Worm (Caenorhabditis elegans) whole organism, L2 larva: ENCODE data around the gene dnc-1.

ENCODE experiments used
- C34F6.9 ChIP-seq: fragments of 150-350 bp; optimal IDR thresholded peaks from 2 replicates; lab custom pipeline; 2014; ENCODE audit warnings: missing biosample characterization, missing genetic modification characterization
- F13H6.1 ChIP-seq: sonication (generic microtip); optimal IDR thresholded peaks from 2 replicates; lab custom pipeline; 2016; ENCODE audit warnings: missing genetic modification characterization, missing compliant biosample characterization
- egl-27 ChIP-seq: sonication (generic microtip); optimal IDR thresholded peaks from 3 replicates; lab custom pipeline; 2017; ENCODE audit warnings: missing biosample characterization, missing genetic modification reagents, missing genetic modification characterization
- fos-1 ChIP-seq: fragments of 150-350 bp; optimal IDR thresholded peaks from 2 replicates; lab custom pipeline; 2014; ENCODE audit warnings: missing biosample characterization, missing genetic modification characterization
- mdl-1 ChIP-seq, 2 experiments: fragments of 150-350 bp in 1 of 2; sonication (generic microtip) in 1 of 2; optimal IDR thresholded peaks; 2 replicates each; lab custom pipeline; 2017; ENCODE audit warnings: missing biosample characterization in 2 of 2, missing genetic modification characterization in 2 of 2
- nhr-10 ChIP-seq: sonication (generic microtip); optimal IDR thresholded peaks from 2 replicates; lab custom pipeline; 2017; ENCODE audit warnings: missing biosample characterization, missing genetic modification characterization
- snpc-4 ChIP-seq: fragments of 150-350 bp; optimal IDR thresholded peaks from 2 replicates; lab custom pipeline; 2014; ENCODE audit warnings: missing biosample characterization, missing genetic modification characterization
- unc-39 ChIP-seq: fragments of 150-350 bp; optimal IDR thresholded peaks from 2 replicates; lab custom pipeline; 2014; ENCODE audit warnings: missing biosample characterization, missing genetic modification characterization

- TF ChIP-seq C34F6.9: no peak
- TF ChIP-seq mdl-1 (tag; optimal IDR thresholded peaks at IDR 0.05; lab: Kevin White, UChicago): no peak
- no peak for TF ChIP-seq F13H6.1 (tag; lab: Kevin White, UChicago)
- no peak for TF ChIP-seq egl-27 (tag; lab: Kevin White, UChicago)
- no peak for TF ChIP-seq unc-39 (tag; lab: Kevin White, UChicago)
- no peak for TF ChIP-seq snpc-4 (tag; lab: Kevin White, UChicago)
- TF ChIP-seq fos-1 (tag; lab: Kevin White, UChicago): no peak
- no peak for TF ChIP-seq nhr-10 (tag; lab: Kevin White, UChicago)
These were observed 43.1 kb downstream of the dnc-1 start, which contains the start of gene F13E9.15 for ce11 chrIV:10889820-10890462.
